Fruit fly (Drosophila melanogaster): ENCODE data around the gene pnt.

DNA sequence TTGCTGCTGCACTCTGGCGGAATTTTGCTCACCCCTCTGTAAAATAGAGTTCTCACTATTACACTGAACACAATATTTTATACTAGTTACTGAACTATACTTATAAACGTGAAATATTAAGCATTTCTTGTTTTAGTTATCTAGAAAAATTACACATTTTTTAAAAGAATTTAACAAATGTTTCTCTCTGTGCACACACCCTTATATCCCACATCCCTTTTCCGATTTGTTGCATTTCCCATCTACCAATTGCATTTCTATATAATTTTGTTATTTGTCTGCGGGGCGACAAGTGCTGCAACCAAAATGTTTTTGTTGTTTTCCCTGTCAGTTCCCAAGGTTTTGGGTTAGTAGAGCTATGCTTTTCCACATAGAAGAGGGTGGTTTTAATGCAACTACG is 42.7 kb downstream of the pnt start:
- TF ChIP-seq Ets98B (GFP tag; IDR thresholded peaks at IDR 0.05) (no peak), EcR (GFP tag; optimal IDR thresholded peaks at IDR 0.05) (no peak), rn (GFP tag; IDR thresholded peaks at IDR 0.05) (no peak)
